Worm (Caenorhabditis elegans): ENCODE measurements around the gene Y47D3A.32.

The Y47D3A.32 gene

ce11 chrIII:11243421-11243820, 8.8 kb upstream of the Y47D3A.32 start (continued):
- TF ChIP-seq arid-1 (GFP tag; conservative IDR thresholded peaks at IDR 0.05): 0 out of 2 replicates have a peak, but pooled peaks have one; percentile 14
- no peak for TF ChIP-seq ceh-62 (tag; optimal IDR thresholded peaks at IDR 0.05)
- TF ChIP-seq unc-130 (GFP tag; optimal IDR thresholded peaks at IDR 0.05): no peak
- TF ChIP-seq aha-1 (tag): peak; percentile 16
- no peak for TF ChIP-seq nhr-102 (tag; optimal IDR thresholded peaks at IDR 0.05)
- TF ChIP-seq unc-62 (GFP tag; optimal IDR thresholded peaks at IDR 0.05 in 1 of 2): peak in 1 of 2 experiments; percentile 99
- no peak for TF ChIP-seq unc-62 (tag; optimal IDR thresholded peaks at IDR 0.05)
- TF ChIP-seq lsy-2 (tag; optimal IDR thresholded peaks at IDR 0.05): peak; percentile 30 to 74
- TF ChIP-seq hlh-11 (tag; optimal IDR thresholded peaks at IDR 0.05): peak; percentile 89
- TF ChIP-seq nhr-11 (tag; optimal IDR thresholded peaks at IDR 0.05): peak; percentile 14
- TF ChIP-seq ZK337.2 (GFP tag; IDR thresholded peaks at IDR 0.05): no peak
- peak; percentile 69 for TF ChIP-seq ceh-28 (tag; optimal IDR thresholded peaks at IDR 0.05)
- 0 out of 2 replicates have a peak, but pooled peaks have one; percentile 47 for TF ChIP-seq tra-1 (GFP tag; IDR thresholded peaks at IDR 0.05)
- no peak for TF ChIP-seq nhr-237 (tag; optimal IDR thresholded peaks at IDR 0.05)
- TF ChIP-seq hif-1 (tag; optimal IDR thresholded peaks at IDR 0.05): peak in 1 of 2 experiments; percentile 49
- no peak for TF ChIP-seq spr-3 (GFP tag; optimal IDR thresholded peaks at IDR 0.05)
- TF ChIP-seq nhr-6 (tag; optimal IDR thresholded peaks at IDR 0.05): peak; percentile 71
- TF ChIP-seq Y75B8A.6 (GFP tag; IDR thresholded peaks at IDR 0.05): no peak
- TF ChIP-seq dve-1 (tag; optimal IDR thresholded peaks at IDR 0.05; ENCODE audit: insufficient read depth): peak; percentile 94
- TF ChIP-seq nhr-48 (tag; optimal IDR thresholded peaks at IDR 0.05): peak; percentile 50
- TF ChIP-seq nhr-42 (GFP tag; IDR thresholded peaks at IDR 0.05): no peak
- TF ChIP-seq snpc-1.2 (GFP tag; IDR thresholded peaks at IDR 0.05): no peak
- peak; percentile 29 for TF ChIP-seq lin-13 (GFP tag; optimal IDR thresholded peaks at IDR 0.05)
- peak; percentile 46 for TF ChIP-seq rbr-2 (tag; optimal IDR thresholded peaks at IDR 0.05)
- peak; percentile 76 for TF ChIP-seq mes-2 (tag; optimal IDR thresholded peaks at IDR 0.05; ENCODE audit: poor library complexity, severe bottlenecking)
- TF ChIP-seq Y48G9A.11 (GFP tag; IDR thresholded peaks at IDR 0.05): no peak

DNA sequence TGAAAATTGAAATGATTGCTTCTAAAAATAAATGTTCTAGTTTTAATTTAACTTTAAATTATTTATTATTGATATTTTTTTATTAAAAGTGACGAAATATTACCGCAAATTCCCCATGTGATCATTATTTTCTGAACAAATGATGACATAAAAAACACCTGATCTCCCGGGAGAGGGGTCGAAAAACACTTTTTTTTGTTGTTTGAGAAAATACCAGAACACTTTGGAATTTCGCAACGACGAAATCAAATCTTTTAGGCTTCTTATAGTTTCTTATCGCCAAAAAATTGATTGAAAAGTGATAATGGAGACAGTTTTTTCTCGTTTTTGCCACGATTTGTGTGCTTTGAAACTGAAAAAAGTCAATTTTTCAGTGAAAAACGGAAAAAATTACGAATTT, 7.9 kb upstream of the Y47D3A.32 start:
- no peak for TF ChIP-seq madf-9 (GFP tag; conservative IDR thresholded peaks at IDR 0.05)
- peak; percentile 50 for TF ChIP-seq nhr-28 (tag; optimal IDR thresholded peaks at IDR 0.05)
- TF ChIP-seq ctbp-1 (GFP tag; IDR thresholded peaks at IDR 0.05): no peak
- peak; percentile 34 for TF ChIP-seq hlh-11 (tag; optimal IDR thresholded peaks at IDR 0.05)
- peak; percentile 62 for TF ChIP-seq nhr-77 (tag; optimal IDR thresholded peaks at IDR 0.05)
- peak; percentile 61 for TF ChIP-seq hlh-30 (tag; optimal IDR thresholded peaks at IDR 0.05; ENCODE audit: insufficient read depth)
- no peak for TF ChIP-seq spr-3 (GFP tag; optimal IDR thresholded peaks at IDR 0.05)
- no peak for TF ChIP-seq mes-2 (tag; optimal IDR thresholded peaks at IDR 0.05; ENCODE audit: poor library complexity, severe bottlenecking)
- no peak for TF ChIP-seq ceh-32 (tag; optimal IDR thresholded peaks at IDR 0.05; ENCODE audit: poor library complexity)
- TF ChIP-seq lsy-2 (tag; optimal IDR thresholded peaks at IDR 0.05): no peak
- no peak for TF ChIP-seq daf-16 (GFP tag; optimal IDR thresholded peaks at IDR 0.05)
- TF ChIP-seq daf-16 (tag; optimal IDR thresholded peaks at IDR 0.05): peak; percentile 40
- TF ChIP-seq dve-1 (tag; optimal IDR thresholded peaks at IDR 0.05; ENCODE audit: insufficient read depth): peak; percentile 4

ce11 chrIII:11244820-11245219, 7.4 kb upstream of the Y47D3A.32 start, which contains the start of gene rsks-1:
Gene rsks-1, plus strand, starts transcription at chrIII:11245120.
- TF ChIP-seq madf-9 (GFP tag; conservative IDR thresholded peaks at IDR 0.05) (no peak), mdl-1 (tag; optimal IDR thresholded peaks at IDR 0.05) (no peak), lin-1 (GFP tag; IDR thresholded peaks at IDR 0.05) (no peak), ceh-32 (tag; optimal IDR thresholded peaks at IDR 0.05; ENCODE audit: poor library complexity) (no peak), nhr-48 (tag; optimal IDR thresholded peaks at IDR 0.05) (no peak), spr-3 (GFP tag; optimal IDR thresholded peaks at IDR 0.05) (no peak), R02D3.7 (tag; optimal IDR thresholded peaks at IDR 0.05) (no peak), aly-2 (tag; optimal IDR thresholded peaks at IDR 0.05) (no peak), nhr-41 (GFP tag; IDR thresholded peaks at IDR 0.05) (no peak), dmd-9 (GFP tag; IDR thresholded peaks at IDR 0.05) (no peak), ceh-28 (tag; optimal IDR thresholded peaks at IDR 0.05) (no peak), nhr-10 (tag; optimal IDR thresholded peaks at IDR 0.05) (no peak)

Measured in whole organism, L4 larva.